Worm (Caenorhabditis elegans): ENCODE measurements around the gene srap-1.

srap-1 gene

DNA sequence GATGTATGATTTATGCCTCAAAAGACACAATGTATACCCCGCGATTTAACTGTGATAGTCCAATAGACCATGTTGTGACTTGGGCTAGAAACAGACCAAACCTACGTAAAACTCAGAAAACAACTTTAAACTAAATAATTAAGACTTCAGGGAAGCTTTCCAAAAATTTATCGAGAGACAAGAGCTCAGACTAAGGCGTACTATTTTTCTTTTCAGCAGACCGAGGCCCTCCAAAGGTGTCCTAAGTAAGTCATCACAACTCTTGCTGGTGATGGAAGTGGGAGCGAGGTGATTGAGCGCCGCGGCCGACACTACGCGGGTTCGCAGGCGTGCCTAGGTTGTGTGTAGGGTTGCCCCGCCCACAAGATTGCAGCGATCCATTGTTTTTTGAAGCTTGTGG, 36.0 kb upstream of the srap-1 start (continued):
- TF ChIP-seq nhr-27 (tag; optimal IDR thresholded peaks at IDR 0.05) (no peak), him-1 (tag; optimal IDR thresholded peaks at IDR 0.05) (peak; percentile 96), mcd-1 (GFP tag; IDR thresholded peaks at IDR 0.05) (peak; percentile 90), F49E8.2 (tag; optimal IDR thresholded peaks at IDR 0.05; ENCODE audit: insufficient read depth) (peak; percentile 89), akir-1 (GFP tag; optimal IDR thresholded peaks at IDR 0.05) (no peak), ZK185.1 (tag; optimal IDR thresholded peaks at IDR 0.05; ENCODE audit: poor library complexity, severe bottlenecking) (peak; percentile 70), B0035.1 (tag; optimal IDR thresholded peaks at IDR 0.05) (no peak), ztf-18 (tag; optimal IDR thresholded peaks at IDR 0.05) (peak; percentile 57), B0019.2 (GFP tag; conservative IDR thresholded peaks at IDR 0.05) (peak; percentile 82), madf-8 (GFP tag; conservative IDR thresholded peaks at IDR 0.05) (peak; percentile 79), Y67H2A.10 (GFP tag; conservative IDR thresholded peaks at IDR 0.05) (no peak), hsf-1 (GFP tag; IDR thresholded peaks at IDR 0.05) (peak; percentile 69; the same call in 1 of the 2 replicates), mes-4 (tag; optimal IDR thresholded peaks at IDR 0.05) (peak; percentile 74), gei-17 (GFP tag; optimal IDR thresholded peaks at IDR 0.05) (peak; percentile 39), unc-130 (GFP tag; optimal IDR thresholded peaks at IDR 0.05) (peak; percentile 54), hmg-1.2 (GFP tag; IDR thresholded peaks at IDR 0.05) (peak; percentile 95), ceh-91 (GFP tag; IDR thresholded peaks at IDR 0.05) (peak; percentile 67), cebp-1 (GFP tag; IDR thresholded peaks at IDR 0.05) (no peak), cebp-1 (tag; optimal IDR thresholded peaks at IDR 0.05) (peak; percentile 56), lsy-27 (tag; optimal IDR thresholded peaks at IDR 0.05; ENCODE audit: borderline replicate concordance, insufficient read depth) (no peak), repo-1 (tag; optimal IDR thresholded peaks at IDR 0.05) (peak; percentile 82), snpc-1.3 (tag; optimal IDR thresholded peaks at IDR 0.05; ENCODE audit: insufficient read depth) (peak; percentile 94), T26A5.8 (tag; optimal IDR thresholded peaks at IDR 0.05) (peak; percentile 58), bed-1 (GFP tag; IDR thresholded peaks at IDR 0.05) (no peak), madf-6 (GFP tag; IDR thresholded peaks at IDR 0.05) (peak; percentile 92), F23B12.7 (tag; optimal IDR thresholded peaks at IDR 0.05; ENCODE audit: insufficient read depth) (peak; percentile 82), C06A6.2 (GFP tag; conservative IDR thresholded peaks at IDR 0.05) (peak; percentile 28; the same call in 1 of the 2 replicates), chd-7 (tag; optimal IDR thresholded peaks at IDR 0.05) (peak; percentile 29), aptf-2 (GFP tag; conservative IDR thresholded peaks at IDR 0.05) (0 out of 2 replicates have a peak, but pooled peaks have one; percentile 51), egrh-3 (GFP tag; IDR thresholded peaks at IDR 0.05) (peak; percentile 68), pha-4 (tag; optimal IDR thresholded peaks at IDR 0.05) (no peak), F10E7.11 (tag; optimal IDR thresholded peaks at IDR 0.05) (no peak), attf-6 (GFP tag; IDR thresholded peaks at IDR 0.05) (peak; percentile 95), lin-40 (tag; optimal IDR thresholded peaks at IDR 0.05) (peak; percentile 40), cebp-2 (GFP tag; IDR thresholded peaks at IDR 0.05) (no peak), pbrm-1 (GFP tag; IDR thresholded peaks at IDR 0.05) (peak; percentile 98), rpc-1 (optimal IDR thresholded peaks at IDR 0.05) (no peak), rpc-1 (tag; optimal IDR thresholded peaks at IDR 0.05) (peak; percentile 6), efl-1 (GFP tag; optimal IDR thresholded peaks at IDR 0.05) (peak; percentile 49), die-1 (tag; optimal IDR thresholded peaks at IDR 0.05) (peak; percentile 39), bed-2 (GFP tag; IDR thresholded peaks at IDR 0.05) (peak; percentile 83), ccch-3 (GFP tag; optimal IDR thresholded peaks at IDR 0.05) (no peak), lin-54 (GFP tag; optimal IDR thresholded peaks at IDR 0.05) (peak; percentile 72), somi-1 (GFP tag; optimal IDR thresholded peaks at IDR 0.05) (peak; percentile 48), C17E4.6 (GFP tag; IDR thresholded peaks at IDR 0.05) (0 out of 2 replicates have a peak, but pooled peaks have one; percentile 66), ets-4 (GFP tag; optimal IDR thresholded peaks at IDR 0.05) (peak; percentile 4), dox-1 (GFP tag; IDR thresholded peaks at IDR 0.05) (peak; percentile 91), Y53G8AR.9 (GFP tag; conservative IDR thresholded peaks at IDR 0.05) (peak; percentile 84; the same call in 1 of the 2 replicates)

Data from whole organism, young adult.